Worm (Caenorhabditis elegans): Measurements from ENCODE around the gene nex-4.
"Not testable (repeated sequence)": the region's sequence is repeated elsewhere in the genome, so short reads cannot be mapped to it uniquely, and the experiment has no call there.

nex-4 gene

ce11 chrV:4890781-4891180, 39.5 kb downstream of the nex-4 start:
- TF ChIP-seq nhr-43 (tag; optimal IDR thresholded peaks at IDR 0.05; ENCODE audit: poor library complexity, severe bottlenecking): no peak
- no peak for TF ChIP-seq nhr-237 (tag; optimal IDR thresholded peaks at IDR 0.05)
- no peak for TF ChIP-seq nhr-23 (tag; optimal IDR thresholded peaks at IDR 0.05)
- no peak for TF ChIP-seq ceh-28 (tag; optimal IDR thresholded peaks at IDR 0.05)
- TF ChIP-seq fos-1 (tag; optimal IDR thresholded peaks at IDR 0.05): no peak
- TF ChIP-seq fkh-2 (tag; optimal IDR thresholded peaks at IDR 0.05): no peak
- TF ChIP-seq pqm-1 (tag; optimal IDR thresholded peaks at IDR 0.05): no peak
- TF ChIP-seq jun-1 (tag; optimal IDR thresholded peaks at IDR 0.05): no peak
- no peak for TF ChIP-seq nhr-77 (tag; optimal IDR thresholded peaks at IDR 0.05)
- no peak for TF ChIP-seq nhr-76 (tag; optimal IDR thresholded peaks at IDR 0.05)
- TF ChIP-seq R02D3.7 (tag; optimal IDR thresholded peaks at IDR 0.05): no peak
- no peak for TF ChIP-seq ama-1 (optimal IDR thresholded peaks at IDR 0.05)
- TF ChIP-seq unc-62 (GFP tag; optimal IDR thresholded peaks at IDR 0.05): no peak
- TF ChIP-seq ztf-11 (tag; optimal IDR thresholded peaks at IDR 0.05): no peak
- no peak for TF ChIP-seq pha-4 (tag; optimal IDR thresholded peaks at IDR 0.05)
- TF ChIP-seq ceh-82 (tag; optimal IDR thresholded peaks at IDR 0.05): no peak
- TF ChIP-seq nhr-12 (tag; optimal IDR thresholded peaks at IDR 0.05): no peak

ce11 chrV:4891305-4891704, 40.1 kb downstream of the nex-4 start:
- no peak for TF ChIP-seq unc-39 (tag; optimal IDR thresholded peaks at IDR 0.05)
- no peak for TF ChIP-seq mml-1 (tag; optimal IDR thresholded peaks at IDR 0.05)
- no peak for TF ChIP-seq lin-39 (tag; optimal IDR thresholded peaks at IDR 0.05)
- TF ChIP-seq nhr-43 (tag; optimal IDR thresholded peaks at IDR 0.05; ENCODE audit: poor library complexity, severe bottlenecking): no peak
- TF ChIP-seq unc-62 (GFP tag; optimal IDR thresholded peaks at IDR 0.05): no peak
- TF ChIP-seq fkh-2 (tag; optimal IDR thresholded peaks at IDR 0.05): no peak
- TF ChIP-seq nhr-237 (tag; optimal IDR thresholded peaks at IDR 0.05): no peak

- TF ChIP-seq nhr-43 (tag; optimal IDR thresholded peaks at IDR 0.05; ENCODE audit: poor library complexity, severe bottlenecking) (no peak), ceh-28 (tag; optimal IDR thresholded peaks at IDR 0.05) (no peak), pqm-1 (tag; optimal IDR thresholded peaks at IDR 0.05) (no peak), unc-39 (tag; optimal IDR thresholded peaks at IDR 0.05) (no peak), nhr-25 (tag; optimal IDR thresholded peaks at IDR 0.05) (no peak), nhr-12 (tag; optimal IDR thresholded peaks at IDR 0.05) (no peak), egl-5 (tag; optimal IDR thresholded peaks at IDR 0.05) (no peak), sea-2 (GFP tag; optimal IDR thresholded peaks at IDR 0.05) (no peak), nhr-237 (tag; optimal IDR thresholded peaks at IDR 0.05) (no peak), aly-2 (tag; optimal IDR thresholded peaks at IDR 0.05) (no peak), fos-1 (tag; optimal IDR thresholded peaks at IDR 0.05) (no peak), ceh-16 (tag; optimal IDR thresholded peaks at IDR 0.05) (no peak), elt-2 (tag; optimal IDR thresholded peaks at IDR 0.05) (no peak), ama-1 (optimal IDR thresholded peaks at IDR 0.05) (no peak), lin-15B (tag; optimal IDR thresholded peaks at IDR 0.05) (no peak), hmg-11 (tag; optimal IDR thresholded peaks at IDR 0.05) (no peak), elt-3 (tag; optimal IDR thresholded peaks at IDR 0.05) (no peak), nhr-11 (tag; optimal IDR thresholded peaks at IDR 0.05) (no peak), fkh-10 (GFP tag; optimal IDR thresholded peaks at IDR 0.05) (no peak)
Measured at ce11 chrV:4894971-4895370, 43.7 kb downstream of the nex-4 start, which contains the start of gene ugt-11. Gene ugt-11 (minus strand): TSS chrV:4895071.

DNA sequence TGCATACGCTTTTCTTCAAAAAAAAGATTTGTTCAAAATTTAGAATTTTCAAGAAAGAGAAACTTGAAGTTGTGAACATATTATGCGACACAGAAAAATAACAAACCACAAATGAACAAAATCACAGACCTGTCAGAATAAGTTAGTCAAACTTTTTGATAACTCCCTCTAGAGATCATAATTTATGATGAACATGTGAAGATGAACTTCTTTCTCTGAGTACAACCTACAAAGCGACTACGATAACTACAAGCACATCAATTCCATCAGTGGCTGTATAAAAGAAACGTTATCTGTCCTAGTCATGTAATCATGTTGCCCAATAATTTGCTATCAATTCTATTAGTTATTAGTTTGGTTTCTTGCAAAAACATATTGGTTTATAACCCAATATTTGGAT, 44.5 kb downstream of the nex-4 start, which contains the start of gene ugt-9:
Gene ugt-9, plus strand, starts transcription at position 305 of the 400 bp plus-strand sequence.
- peak; percentile 16 for TF ChIP-seq nhr-25 (tag; optimal IDR thresholded peaks at IDR 0.05)
- no peak for TF ChIP-seq unc-62 (GFP tag; optimal IDR thresholded peaks at IDR 0.05)
- no peak for TF ChIP-seq nhr-28 (tag; optimal IDR thresholded peaks at IDR 0.05)
- no peak for TF ChIP-seq daf-12 (tag; optimal IDR thresholded peaks at IDR 0.05)
- no peak for TF ChIP-seq ztf-11 (tag; optimal IDR thresholded peaks at IDR 0.05)

ce11 chrV:4900020-4900419, 48.8 kb downstream of the nex-4 start, which contains the start of gene ugt-10:
Gene ugt-10 (minus strand): TSS chrV:4900120.
- not testable (repeated sequence) for TF ChIP-seq mdl-1, mml-1, elt-1 (tag; optimal IDR thresholded peaks at IDR 0.05)

Data from whole organism, L3 larva.